Worm (Caenorhabditis elegans) whole organism, young adult: ENCODE measurements around the gene T22D1.8.

Source experiments
- B0019.2 ChIP-seq: fragments of 200-800 bp; sonication (Bioruptor generic); conservative IDR thresholded peaks from 2 replicates; pipeline ENCODE4 v1.3.6; 2022; ENCODE audit warnings: missing genetic modification reagents, missing genetic modification characterization, missing compliant biosample characterization
- B0336.3 ChIP-seq: fragments of 200-800 bp; sonication (Bioruptor generic); IDR thresholded peaks from 2 replicates; pipeline ENCODE4 v1.3.6; 2022; ENCODE audit warnings: missing genetic modification characterization, missing compliant biosample characterization
- C17E4.6 ChIP-seq: fragments of 200-800 bp; sonication (Bioruptor generic); IDR thresholded peaks from 2 replicates; pipeline ENCODE4 v1.3.6; 2022; ENCODE audit warnings: missing genetic modification reagents, missing genetic modification characterization, missing compliant biosample characterization
- D2030.7 ChIP-seq: fragments of 200-800 bp; sonication (Bioruptor generic); IDR thresholded peaks from 2 replicates; pipeline ENCODE4 v1.3.6; 2022; ENCODE audit warnings: missing genetic modification reagents, missing genetic modification characterization, missing compliant biosample characterization
- F23B12.7 ChIP-seq: sonication (generic microtip); optimal IDR thresholded peaks from 2 replicates; lab custom pipeline; 2017; ENCODE audit warnings: missing genetic modification characterization, mild to moderate bottlenecking, missing compliant biosample characterization, antibody characterized with exemption, moderate library complexity; ENCODE audit not compliant: insufficient read depth
- F39B2.1 ChIP-seq: fragments of 200-800 bp; sonication (Bioruptor generic); IDR thresholded peaks from 2 replicates; pipeline ENCODE4 v1.3.6; 2022; ENCODE audit warnings: missing genetic modification reagents, missing genetic modification characterization, missing compliant biosample characterization
- K12H6.12 ChIP-seq: fragments of 200-800 bp; sonication (Bioruptor generic); optimal IDR thresholded peaks from 2 replicates; lab custom pipeline; 2018; ENCODE audit warnings: mild to moderate bottlenecking, missing genetic modification characterization, missing compliant biosample characterization
- Y53G8AR.9 ChIP-seq: fragments of 200-800 bp; sonication (Bioruptor generic); conservative IDR thresholded peaks from 2 replicates; pipeline ENCODE4 v1.3.6; 2022; ENCODE audit warnings: missing genetic modification reagents, missing genetic modification characterization, missing compliant biosample characterization
- Y56A3A.18 ChIP-seq: fragments of 200-800 bp; sonication (Bioruptor generic); IDR thresholded peaks from 2 replicates; pipeline ENCODE4 v1.3.6; 2022; ENCODE audit warnings: missing genetic modification reagents, missing genetic modification characterization, missing compliant biosample characterization
- Y79H2A.3 ChIP-seq: fragments of 200-800 bp; sonication (Bioruptor generic); conservative IDR thresholded peaks from 2 replicates; pipeline ENCODE4 v1.3.6; 2022; ENCODE audit warnings: missing genetic modification reagents, missing genetic modification characterization, missing compliant biosample characterization
- athp-1 ChIP-seq: sonication (generic microtip); optimal IDR thresholded peaks from 2 replicates; lab custom pipeline; 2017; ENCODE audit warnings: mild to moderate bottlenecking, missing genetic modification characterization, missing compliant biosample characterization
- attf-6 ChIP-seq: fragments of 200-800 bp; sonication (Bioruptor generic); IDR thresholded peaks from 2 replicates; pipeline ENCODE4 v1.3.6; 2022; ENCODE audit warnings: missing genetic modification reagents, missing genetic modification characterization, missing compliant biosample characterization
- ceh-58 ChIP-seq: fragments of 200-800 bp; sonication (Bioruptor generic); IDR thresholded peaks from 2 replicates; pipeline ENCODE4 v1.3.6; 2022; ENCODE audit warnings: missing genetic modification characterization, missing compliant biosample characterization
- ceh-79 ChIP-seq: sonication (generic microtip); optimal IDR thresholded peaks from 2 replicates; lab custom pipeline; 2017; ENCODE audit warnings: mild to moderate bottlenecking, missing genetic modification characterization, missing compliant biosample characterization
- efl-1 ChIP-seq: fragments of 150-350 bp; optimal IDR thresholded peaks from 2 replicates; lab custom pipeline; 2014; ENCODE audit warnings: missing biosample characterization, missing genetic modification reagents, missing genetic modification characterization
- egl-44 ChIP-seq: fragments of 200-800 bp; sonication (Bioruptor generic); IDR thresholded peaks from 2 replicates; pipeline ENCODE4 v1.3.6; 2022; ENCODE audit warnings: missing genetic modification reagents, missing genetic modification characterization, missing compliant biosample characterization
- egrh-3 ChIP-seq: fragments of 200-800 bp; sonication (Bioruptor generic); IDR thresholded peaks from 2 replicates; pipeline ENCODE4 v1.3.6; 2022; ENCODE audit warnings: missing genetic modification reagents, missing genetic modification characterization, missing compliant biosample characterization
- fkh-3 ChIP-seq: sonication (generic microtip); optimal IDR thresholded peaks from 2 replicates; lab custom pipeline; 2016; ENCODE audit warnings: mild to moderate bottlenecking, missing genetic modification characterization, missing compliant biosample characterization
- gei-17 ChIP-seq: fragments of 200-800 bp; sonication (Bioruptor generic); optimal IDR thresholded peaks from 2 replicates; lab custom pipeline; 2018; ENCODE audit warnings: mild to moderate bottlenecking, missing genetic modification characterization, missing compliant biosample characterization
- him-1 ChIP-seq: sonication (generic microtip); optimal IDR thresholded peaks from 2 replicates; lab custom pipeline; 2016; ENCODE audit warnings: missing genotype, missing genetic modification reagents, missing genetic modification characterization, missing compliant biosample characterization
- hlh-26 ChIP-seq: fragments of 200-800 bp; sonication (Bioruptor generic); conservative IDR thresholded peaks from 2 replicates; pipeline ENCODE4 v1.3.6; 2022; ENCODE audit warnings: missing genetic modification reagents, missing genetic modification characterization, missing compliant biosample characterization
- lag-1 ChIP-seq: fragments of 200-800 bp; sonication (Bioruptor generic); IDR thresholded peaks from 2 replicates; pipeline ENCODE4 v1.3.6; 2022; ENCODE audit warnings: missing genetic modification reagents, missing genetic modification characterization, missing compliant biosample characterization
- let-526 ChIP-seq: fragments of 200-800 bp; sonication (Bioruptor generic); IDR thresholded peaks from 2 replicates; pipeline ENCODE4 v1.3.6; 2022; ENCODE audit warnings: missing genetic modification reagents, missing genetic modification characterization, missing compliant biosample characterization
- lin-35 ChIP-seq, 3 experiments: fragments of 150-350 bp in 2 of 3; sonication (generic microtip) in 1 of 3; optimal IDR thresholded peaks; 2 replicates each; lab custom pipeline; 2014 to 2018; ENCODE audit warnings: missing biosample characterization in 3 of 3, missing genetic modification characterization in 3 of 3, missing genetic modification reagents in 3 of 3
- lin-54 ChIP-seq: fragments of 200-800 bp; sonication (Bioruptor generic); optimal IDR thresholded peaks from 2 replicates; lab custom pipeline; 2018; ENCODE audit warnings: mild to moderate bottlenecking, missing genetic modification characterization, missing compliant biosample characterization
- lsl-1 ChIP-seq: fragments of 200-800 bp; sonication (Bioruptor generic); optimal IDR thresholded peaks from 2 replicates; lab custom pipeline; 2018; ENCODE audit warnings: mild to moderate bottlenecking, missing genetic modification characterization, moderate library complexity, missing compliant biosample characterization
- lsy-27 ChIP-seq: sonication (generic microtip); optimal IDR thresholded peaks from 2 replicates; lab custom pipeline; 2017; ENCODE audit warnings: missing genetic modification characterization, mild to moderate bottlenecking, missing compliant biosample characterization, antibody characterized with exemption, missing genotype, borderline replicate concordance; ENCODE audit not compliant: insufficient read depth
- madf-6 ChIP-seq: fragments of 200-800 bp; sonication (Bioruptor generic); IDR thresholded peaks from 2 replicates; pipeline ENCODE4 v1.3.6; 2022; ENCODE audit warnings: missing genetic modification reagents, missing genetic modification characterization, missing compliant biosample characterization
- nfya-2 ChIP-seq: fragments of 200-800 bp; sonication (Bioruptor generic); IDR thresholded peaks from 2 replicates; pipeline ENCODE4 v1.3.6; 2022; ENCODE audit warnings: missing genetic modification reagents, missing genetic modification characterization, missing compliant biosample characterization
- nfyb-1 ChIP-seq: fragments of 200-800 bp; sonication (Bioruptor generic); IDR thresholded peaks from 2 replicates; pipeline ENCODE4 v1.3.6; 2022; ENCODE audit warnings: missing genetic modification reagents, missing genetic modification characterization, missing compliant biosample characterization
- nhr-120 ChIP-seq: fragments of 200-800 bp; sonication (Bioruptor generic); IDR thresholded peaks from 2 replicates; pipeline ENCODE4 v1.3.6; 2022; ENCODE audit warnings: missing genetic modification characterization, missing compliant biosample characterization
- pbrm-1 ChIP-seq: fragments of 200-800 bp; sonication (Bioruptor generic); IDR thresholded peaks from 2 replicates; pipeline ENCODE4 v1.3.6; 2022; ENCODE audit warnings: missing genetic modification reagents, missing genetic modification characterization, missing compliant biosample characterization
- rec-8 ChIP-seq, 2 experiments: sonication (generic microtip); optimal IDR thresholded peaks; 2 replicates each; lab custom pipeline; 2016; ENCODE audit warnings: mild to moderate bottlenecking in 2 of 2, missing genetic modification characterization in 2 of 2, missing genetic modification reagents in 2 of 2, missing genotype in 2 of 2, missing biosample characterization in 1 of 2, missing compliant biosample characterization in 1 of 2, moderate library complexity in 1 of 2
- repo-1 ChIP-seq: sonication (generic microtip); optimal IDR thresholded peaks from 2 replicates; lab custom pipeline; 2017; ENCODE audit warnings: mild to moderate bottlenecking, missing genetic modification characterization, missing compliant biosample characterization
- rpc-1 ChIP-seq, 2 experiments: fragments of 150-350 bp in 1 of 2; sonication (generic microtip) in 1 of 2; optimal IDR thresholded peaks; 2 replicates each; lab custom pipeline; 2014 to 2018; ENCODE audit warnings: missing biosample characterization in 1 of 2, missing genetic modification characterization in 1 of 2, missing genetic modification reagents in 1 of 2, missing genotype in 1 of 2
- sea-2 ChIP-seq: fragments of 200-800 bp; sonication (Bioruptor generic); IDR thresholded peaks from 2 replicates; pipeline ENCODE4 v1.3.6; 2022; ENCODE audit warnings: missing genetic modification characterization, missing compliant biosample characterization
- snpc-1.1 ChIP-seq: sonication (generic microtip); optimal IDR thresholded peaks from 2 replicates; lab custom pipeline; 2017; ENCODE audit warnings: missing genetic modification characterization, mild to moderate bottlenecking, missing compliant biosample characterization, antibody characterized with exemption, moderate library complexity, missing genotype, missing genetic modification reagents; ENCODE audit not compliant: insufficient read depth
- snpc-3.4 ChIP-seq: sonication (generic microtip); optimal IDR thresholded peaks from 2 replicates; lab custom pipeline; 2017; ENCODE audit warnings: missing genetic modification characterization, mild to moderate bottlenecking, missing compliant biosample characterization, antibody characterized with exemption, moderate library complexity, missing genotype, missing genetic modification reagents
- snpc-4 ChIP-seq, 5 experiments: fragments of 150-350 bp in 1 of 5; sonication (generic microtip) in 4 of 5; optimal IDR thresholded peaks; 2 replicates each; lab custom pipeline; 2014 to 2018; ENCODE audit warnings: missing genetic modification characterization in 5 of 5, missing biosample characterization in 3 of 5, antibody characterized with exemption in 2 of 5, mild to moderate bottlenecking in 2 of 5, missing compliant biosample characterization in 2 of 5, missing genotype in 2 of 5, moderate library complexity in 2 of 5, missing genetic modification reagents in 1 of 5
- somi-1 ChIP-seq: fragments of 200-800 bp; sonication (Bioruptor generic); optimal IDR thresholded peaks from 2 replicates; lab custom pipeline; 2018; ENCODE audit warnings: mild to moderate bottlenecking, missing genetic modification characterization, missing compliant biosample characterization
- tbx-9 ChIP-seq: sonication (generic microtip); optimal IDR thresholded peaks from 2 replicates; lab custom pipeline; 2016; ENCODE audit warnings: borderline replicate concordance, missing genetic modification characterization, inconsistent platforms, missing compliant biosample characterization
- unc-130 ChIP-seq: sonication (generic microtip); optimal IDR thresholded peaks from 2 replicates; lab custom pipeline; 2016; ENCODE audit warnings: missing genetic modification reagents, missing genetic modification characterization, missing compliant biosample characterization
- xnd-1 ChIP-seq: sonication (generic microtip); optimal IDR thresholded peaks from 2 replicates; lab custom pipeline; 2016; ENCODE audit warnings: missing genotype, missing genetic modification reagents, missing genetic modification characterization, missing compliant biosample characterization

The T22D1.8 gene

DNA sequence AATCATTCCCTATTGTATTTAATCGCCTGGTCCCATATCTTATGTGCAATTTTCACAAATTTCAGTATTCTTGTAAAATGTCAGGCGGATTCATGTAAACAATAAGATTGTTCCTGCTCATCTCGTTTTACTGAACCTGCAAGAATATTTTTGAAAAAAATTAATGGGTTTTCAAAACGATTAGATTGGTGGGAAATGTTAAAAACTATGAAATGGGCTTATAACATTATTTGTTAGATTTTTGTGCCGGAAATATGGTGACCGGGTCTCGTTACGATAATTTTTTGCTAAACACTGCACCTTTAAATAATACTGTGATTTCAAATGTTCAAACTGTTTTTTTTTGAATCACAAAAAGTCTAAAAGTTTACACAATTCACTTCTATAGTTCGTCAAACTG is 720 bp downstream of the T22D1.8 start (continued):
- TF ChIP-seq egl-44 (GFP tag; lab: Robert Waterston, UW) (0 out of 2 replicates have a peak, but pooled peaks have one; percentile 31), B0019.2 (GFP tag; lab: Robert Waterston, UW) (peak; percentile 43; the same call in 1 of the 2 replicates), K12H6.12 (tag; lab: Kevin White, UChicago) (no peak), snpc-1.1 (tag; lab: Kevin White, UChicago) (peak; percentile 20), snpc-4 (GFP tag; optimal IDR thresholded peaks at IDR 0.05; lab: Kevin White, UChicago) (no peak), snpc-4 (tag; optimal IDR thresholded peaks at IDR 0.05; lab: Kevin White, UChicago) (peak in 1 of 4 experiments; percentile 59), rpc-1 (optimal IDR thresholded peaks at IDR 0.05; lab: Kevin White, UChicago) (no peak), rpc-1 (tag; optimal IDR thresholded peaks at IDR 0.05; lab: Kevin White, UChicago) (no peak), lin-54 (GFP tag; lab: Kevin White, UChicago) (peak; percentile 64), nfyb-1 (GFP tag; lab: Robert Waterston, UW) (peak; percentile 66), pbrm-1 (GFP tag; lab: Robert Waterston, UW) (0 out of 2 replicates have a peak, but pooled peaks have one; percentile 25), egrh-3 (no peak), unc-130 (GFP tag; lab: Kevin White, UChicago) (peak; percentile 34), nfya-2 (GFP tag; lab: Robert Waterston, UW) (0 out of 2 replicates have a peak, but pooled peaks have one; percentile 5), Y79H2A.3 (peak; percentile 77), attf-6 (GFP tag; lab: Robert Waterston, UW) (peak; percentile 65), B0336.3 (no peak), athp-1 (tag; lab: Kevin White, UChicago) (peak; percentile 19), Y56A3A.18 (0 out of 2 replicates have a peak, but pooled peaks have one; percentile 38), lag-1 (GFP tag; lab: Robert Waterston, UW) (no peak), F39B2.1 (peak; percentile 77; the same call in 1 of the 2 replicates), lsy-27 (tag; lab: Kevin White, UChicago) (no peak), ceh-58 (GFP tag; lab: Robert Waterston, UW) (0 out of 2 replicates have a peak, but pooled peaks have one; percentile 56)
- TF ChIP-seq, all 124 proteins: peak for 34

DNA sequence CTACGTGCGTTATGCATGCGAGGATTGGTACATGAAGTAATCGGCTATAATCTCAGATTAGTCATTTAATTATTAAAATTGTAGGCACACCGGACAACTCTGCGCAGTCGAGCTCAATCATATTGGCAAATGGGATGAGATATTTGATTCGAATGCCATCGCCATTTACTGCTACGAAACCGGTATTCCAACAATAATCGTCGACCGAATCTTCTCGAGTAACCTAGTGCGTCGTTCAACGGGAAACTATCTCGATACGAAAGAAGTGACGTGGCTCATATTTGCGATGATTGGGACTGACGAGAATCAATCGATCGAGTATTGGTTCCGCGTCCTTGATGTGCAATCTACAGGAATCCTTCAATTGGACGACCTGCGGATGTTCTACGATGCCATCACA is 1.5 kb downstream of the T22D1.8 start:
- TF ChIP-seq let-526 (GFP tag; lab: Robert Waterston, UW): no peak
- no peak for TF ChIP-seq egl-44 (GFP tag; lab: Robert Waterston, UW)
- no peak for TF ChIP-seq repo-1
- TF ChIP-seq gei-17 (GFP tag; lab: Kevin White, UChicago): no peak
- no peak for TF ChIP-seq pbrm-1 (GFP tag; lab: Robert Waterston, UW)
- TF ChIP-seq sea-2: no peak
- TF ChIP-seq hlh-26 (GFP tag; lab: Robert Waterston, UW): no peak
- no peak for TF ChIP-seq Y53G8AR.9
- no peak for TF ChIP-seq nfya-2 (GFP tag; lab: Robert Waterston, UW)
- no peak for TF ChIP-seq nhr-120 (GFP tag; lab: Robert Waterston, UW)
- TF ChIP-seq tbx-9 (tag; lab: Kevin White, UChicago): no peak
- TF ChIP-seq F23B12.7: no peak
- no peak for TF ChIP-seq somi-1 (GFP tag; lab: Kevin White, UChicago)
- TF ChIP-seq fkh-3: no peak
- TF ChIP-seq, all 124 proteins: peak for 0

DNA sequence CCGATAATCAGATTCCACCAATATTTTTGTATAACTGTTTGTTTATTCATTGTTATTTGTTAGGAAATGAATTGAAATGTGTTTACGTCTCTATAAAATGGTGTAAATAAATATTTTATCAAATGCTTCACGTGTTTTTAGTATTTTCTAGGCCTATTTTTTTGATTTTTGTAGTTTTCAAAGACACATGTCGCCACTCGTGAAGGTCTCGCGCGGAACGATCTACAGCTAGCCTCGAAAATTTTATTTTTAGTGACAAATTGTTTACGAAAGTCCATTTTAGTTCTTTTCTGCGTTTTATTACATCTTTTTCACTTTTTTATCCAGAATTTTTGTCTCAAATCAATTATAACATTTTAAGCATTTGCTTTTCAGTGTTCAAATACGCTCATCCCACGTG is 2.6 kb downstream of the T22D1.8 start, which contains the start of gene T22D1.5:
Gene T22D1.5, plus strand, starts transcription at position 376 of the 400 bp plus-strand sequence.
- no peak for TF ChIP-seq rec-8 (tag; optimal IDR thresholded peaks at IDR 0.05; lab: Kevin White, UChicago)
- peak; percentile 11 for TF ChIP-seq him-1 (tag; lab: Kevin White, UChicago)
- peak; percentile 61 for TF ChIP-seq snpc-4 (GFP tag; optimal IDR thresholded peaks at IDR 0.05; lab: Kevin White, UChicago)
- peak in 3 of 4 experiments; percentile 70 to 83 (median 77) for TF ChIP-seq snpc-4 (tag; optimal IDR thresholded peaks at IDR 0.05; lab: Kevin White, UChicago)
- TF ChIP-seq lsl-1: peak; percentile 91
- TF ChIP-seq ceh-79 (tag; lab: Kevin White, UChicago): no peak
- peak; percentile 97 for TF ChIP-seq madf-6 (GFP tag; lab: Robert Waterston, UW)
- TF ChIP-seq snpc-1.1 (tag; lab: Kevin White, UChicago): peak; percentile 50
- peak; percentile 92 for TF ChIP-seq xnd-1
- TF ChIP-seq efl-1 (GFP tag; lab: Kevin White, UChicago): peak; percentile 94
- peak in 1 of 3 experiments; percentile 18 for TF ChIP-seq lin-35 (GFP tag; optimal IDR thresholded peaks at IDR 0.05; lab: Kevin White, UChicago)
- TF ChIP-seq B0019.2 (GFP tag; lab: Robert Waterston, UW): no peak
- peak; percentile 82 for TF ChIP-seq snpc-3.4
- peak; percentile 86 for TF ChIP-seq D2030.7 (GFP tag; lab: Robert Waterston, UW)
- TF ChIP-seq C17E4.6: 0 out of 2 replicates have a peak, but pooled peaks have one; percentile 39
